Fruit fly (Drosophila melanogaster) whole organism, embryonic: ENCODE measurements around the gene Fcp3C.
A peak's percentile ranks its signal among the peaks of the same experiment; 100 is the strongest.

ENCODE experiments used
- Atf-2 ChIP-seq: fragments of 200-800 bp; sonication (Bioruptor generic); optimal IDR thresholded peaks from 2 replicates; lab custom pipeline; 2016; ENCODE audit warnings: missing biosample characterization, missing genetic modification characterization
- B-H2 ChIP-seq: fragments of 200-800 bp; sonication (Bioruptor generic); optimal IDR thresholded peaks from 2 replicates; lab custom pipeline; 2018; ENCODE audit warnings: missing biosample characterization, mild to moderate bottlenecking, missing genetic modification characterization
- BEAF-32 ChIP-seq: fragments of 200-800 bp; sonication (Bioruptor generic); optimal IDR thresholded peaks from 3 replicates; lab custom pipeline; 2017; ENCODE audit warnings: missing biosample characterization, missing genetic modification characterization, mild to moderate bottlenecking, moderate library complexity, missing genetic modification reagents
- Bgb ChIP-seq: fragments of 200-800 bp; sonication (Bioruptor generic); IDR thresholded peaks from 2 replicates; pipeline ENCODE4 v1.3.6; 2022; ENCODE audit warnings: missing biosample characterization, missing genetic modification characterization; ENCODE audit not compliant: partially characterized antibody
- CG12659 ChIP-seq: fragments of 200-800 bp; sonication (Bioruptor generic); optimal IDR thresholded peaks from 3 replicates; lab custom pipeline; 2017; ENCODE audit warnings: mild to moderate bottlenecking, missing biosample characterization, missing genetic modification reagents, missing genetic modification characterization
- CG12769 ChIP-seq: fragments of 200-800 bp; sonication (Bioruptor generic); optimal IDR thresholded peaks from 2 replicates; lab custom pipeline; 2019; ENCODE audit warnings: missing biosample characterization, mild to moderate bottlenecking, missing genetic modification characterization, moderate library complexity
- CG14050 ChIP-seq: fragments of 200-800 bp; sonication (Bioruptor generic); IDR thresholded peaks from 3 replicates; pipeline ENCODE4 v1.3.6; 2022; ENCODE audit warnings: missing biosample characterization, missing genetic modification characterization
- CG15011 ChIP-seq: fragments of 200-800 bp; sonication (Bioruptor generic); optimal IDR thresholded peaks from 3 replicates; lab custom pipeline; 2018; ENCODE audit warnings: missing biosample characterization, mild to moderate bottlenecking, missing genetic modification characterization
- CG15073 ChIP-seq: fragments of 200-800 bp; sonication (Bioruptor generic); optimal IDR thresholded peaks from 2 replicates; lab custom pipeline; 2016; ENCODE audit warnings: missing biosample characterization, missing genetic modification characterization
- CG15601 ChIP-seq: fragments of 200-800 bp; sonication (Bioruptor generic); optimal IDR thresholded peaks from 3 replicates; lab custom pipeline; 2019; ENCODE audit warnings: missing biosample characterization, mild to moderate bottlenecking, missing genetic modification characterization, moderate library complexity
- CG1602 ChIP-seq: fragments of 200-800 bp; sonication (Bioruptor generic); optimal IDR thresholded peaks from 3 replicates; lab custom pipeline; 2016; ENCODE audit warnings: missing biosample characterization, missing genetic modification characterization
- CG16779 ChIP-seq: fragments of 200-800 bp; sonication (Bioruptor generic); IDR thresholded peaks from 2 replicates; pipeline ENCODE4 v1.3.6; 2022; ENCODE audit warnings: missing biosample characterization, missing genetic modification characterization
- CG18262 ChIP-seq: fragments of 200-800 bp; optimal IDR thresholded peaks from 3 replicates; lab custom pipeline; 2019; ENCODE audit warnings: missing biosample characterization, mild to moderate bottlenecking, missing genetic modification characterization, moderate library complexity
- CG2116 ChIP-seq: fragments of 200-800 bp; sonication (Bioruptor generic); optimal IDR thresholded peaks from 3 replicates; lab custom pipeline; 2018; ENCODE audit warnings: missing biosample characterization, mild to moderate bottlenecking, missing genetic modification characterization
- CG2120 ChIP-seq: fragments of 200-800 bp; sonication (Bioruptor generic); optimal IDR thresholded peaks from 3 replicates; lab custom pipeline; 2016; ENCODE audit warnings: missing biosample characterization, missing genetic modification characterization
- CG2875 ChIP-seq: fragments of 200-800 bp; sonication (Bioruptor generic); optimal IDR thresholded peaks from 2 replicates; lab custom pipeline; 2017; ENCODE audit warnings: missing biosample characterization, mild to moderate bottlenecking, missing genetic modification characterization, missing genetic modification reagents
- CG3163 ChIP-seq: fragments of 200-800 bp; sonication (Bioruptor generic); optimal IDR thresholded peaks from 3 replicates; lab custom pipeline; 2016; ENCODE audit warnings: missing biosample characterization, missing genetic modification characterization
- CG7271 ChIP-seq: fragments of 200-800 bp; sonication (Bioruptor generic); optimal IDR thresholded peaks from 2 replicates; lab custom pipeline; 2018; ENCODE audit warnings: missing biosample characterization, mild to moderate bottlenecking, missing genetic modification characterization, moderate library complexity
- CG7745 ChIP-seq: fragments of 200-800 bp; sonication (Bioruptor generic); optimal IDR thresholded peaks from 2 replicates; lab custom pipeline; 2018; ENCODE audit warnings: missing biosample characterization, mild to moderate bottlenecking, missing genetic modification characterization, moderate library complexity
- CG7786 ChIP-seq: fragments of 200-800 bp; sonication (Bioruptor generic); optimal IDR thresholded peaks from 2 replicates; lab custom pipeline; 2016; ENCODE audit warnings: missing biosample characterization, missing genetic modification characterization
- CG8089 ChIP-seq: fragments of 200-800 bp; sonication (Bioruptor generic); optimal IDR thresholded peaks from 3 replicates; lab custom pipeline; 2016; ENCODE audit warnings: missing biosample characterization, missing genetic modification characterization
- CG8359 ChIP-seq: fragments of 200-800 bp; sonication (Bioruptor generic); optimal IDR thresholded peaks from 2 replicates; lab custom pipeline; 2017; ENCODE audit warnings: missing biosample characterization, mild to moderate bottlenecking, missing genetic modification characterization, borderline replicate concordance
- CkIIα-i1 ChIP-seq: fragments of 200-800 bp; sonication (Bioruptor generic); IDR thresholded peaks from 2 replicates; pipeline ENCODE4 v1.3.6; 2022; ENCODE audit warnings: missing biosample characterization, missing genetic modification characterization
- Fer1 ChIP-seq: fragments of 200-800 bp; sonication (Bioruptor generic); optimal IDR thresholded peaks from 2 replicates; lab custom pipeline; 2017; ENCODE audit warnings: missing biosample characterization, mild to moderate bottlenecking, missing genetic modification characterization
- HLH4C ChIP-seq: fragments of 200-800 bp; sonication (Bioruptor generic); IDR thresholded peaks from 3 replicates; pipeline ENCODE4 v1.3.6; 2022; ENCODE audit warnings: missing biosample characterization, missing genetic modification characterization; ENCODE audit not compliant: partially characterized antibody
- Pdp1 ChIP-seq, 2 experiments: fragments of 200-800 bp; sonication (Bioruptor generic); optimal IDR thresholded peaks; 3 replicates each; lab custom pipeline; 2016; ENCODE audit warnings: missing biosample characterization in 2 of 2, missing genetic modification characterization in 2 of 2, mild to moderate bottlenecking in 1 of 2, moderate library complexity in 1 of 2
- Rx ChIP-seq: fragments of 200-800 bp; sonication (Bioruptor generic); IDR thresholded peaks from 2 replicates; pipeline ENCODE4 v1.3.6; 2022; ENCODE audit warnings: missing biosample characterization, missing genetic modification characterization
- ap ChIP-seq: fragments of 200-800 bp; sonication (Bioruptor generic); IDR thresholded peaks from 2 replicates; pipeline ENCODE4 v1.3.6; 2022; ENCODE audit warnings: missing biosample characterization, missing genetic modification characterization
- bowl ChIP-seq: fragments of 200-800 bp; sonication (Bioruptor generic); IDR thresholded peaks from 2 replicates; pipeline ENCODE4 v1.3.6; 2022; ENCODE audit warnings: missing biosample characterization, missing genetic modification characterization
- bsh ChIP-seq, 2 experiments: fragments of 200-800 bp; sonication (Bioruptor generic); optimal IDR thresholded peaks; 2 replicates each; lab custom pipeline; 2017 to 2018; ENCODE audit warnings: mild to moderate bottlenecking in 2 of 2, missing biosample characterization in 2 of 2, missing genetic modification characterization in 2 of 2, moderate library complexity in 1 of 2
- cg ChIP-seq: fragments of 200-800 bp; sonication (Bioruptor generic); optimal IDR thresholded peaks from 3 replicates; lab custom pipeline; 2019; ENCODE audit warnings: missing biosample characterization, mild to moderate bottlenecking, missing genetic modification characterization, moderate library complexity
- chn ChIP-seq: fragments of 200-800 bp; sonication (Bioruptor generic); optimal IDR thresholded peaks from 2 replicates; lab custom pipeline; 2016; ENCODE audit warnings: missing biosample characterization, missing genetic modification characterization
- croc ChIP-seq: fragments of 200-800 bp; sonication (Bioruptor generic); conservative IDR thresholded peaks from 3 replicates; pipeline ENCODE4 v1.3.6; 2022; ENCODE audit warnings: missing biosample characterization, missing genetic modification characterization
- crol ChIP-seq: fragments of 200-800 bp; sonication (Bioruptor generic); IDR thresholded peaks from 2 replicates; pipeline ENCODE4 v1.3.6; 2022; ENCODE audit warnings: missing biosample characterization, missing genetic modification characterization
- en ChIP-seq: fragments of 200-800 bp; sonication (Bioruptor generic); optimal IDR thresholded peaks from 2 replicates; lab custom pipeline; 2016; ENCODE audit warnings: missing biosample characterization, missing genetic modification characterization
- fd3F ChIP-seq: fragments of 200-800 bp; sonication (Bioruptor generic); optimal IDR thresholded peaks from 2 replicates; lab custom pipeline; 2018; ENCODE audit warnings: missing biosample characterization, mild to moderate bottlenecking, missing genetic modification characterization, moderate library complexity
- fru ChIP-seq: fragments of >200 bp; optimal IDR thresholded peaks from 2 replicates; lab custom pipeline; 2017
- fu2 ChIP-seq: fragments of 200-800 bp; sonication (Bioruptor generic); optimal IDR thresholded peaks from 2 replicates; lab custom pipeline; 2016; ENCODE audit warnings: missing biosample characterization, missing genetic modification characterization
- hbn ChIP-seq: fragments of 200-800 bp; sonication (Bioruptor generic); IDR thresholded peaks from 2 replicates; pipeline ENCODE4 v1.3.6; 2022; ENCODE audit warnings: missing biosample characterization, missing genetic modification characterization; ENCODE audit not compliant: partially characterized antibody
- hth ChIP-seq: fragments of >200 bp; optimal IDR thresholded peaks from 2 replicates; lab custom pipeline; 2017; ENCODE audit warnings: inconsistent platforms
- inv ChIP-seq: fragments of 200-800 bp; sonication (Bioruptor generic); IDR thresholded peaks from 2 replicates; pipeline ENCODE4 v1.3.6; 2022; ENCODE audit warnings: missing biosample characterization, missing genetic modification characterization; ENCODE audit not compliant: partially characterized antibody
- kay ChIP-seq: fragments of 200-800 bp; sonication (Bioruptor generic); optimal IDR thresholded peaks from 2 replicates; lab custom pipeline; 2016; ENCODE audit warnings: missing biosample characterization, missing genetic modification characterization
- nerfin-1 ChIP-seq: fragments of 200-800 bp; sonication (Bioruptor generic); optimal IDR thresholded peaks from 3 replicates; lab custom pipeline; 2019; ENCODE audit warnings: missing biosample characterization, mild to moderate bottlenecking, missing genetic modification characterization, moderate library complexity
- nerfin-2 ChIP-seq: fragments of 200-800 bp; sonication (Bioruptor generic); IDR thresholded peaks from 2 replicates; pipeline ENCODE4 v1.3.6; 2022; ENCODE audit warnings: missing biosample characterization, missing genetic modification characterization; ENCODE audit not compliant: partially characterized antibody
- psq ChIP-seq: fragments of 200-800 bp; sonication (Bioruptor generic); optimal IDR thresholded peaks from 2 replicates; lab custom pipeline; 2017; ENCODE audit warnings: missing biosample characterization, missing genetic modification characterization
- ranshi ChIP-seq: fragments of 200-800 bp; sonication (Bioruptor generic); IDR thresholded peaks from 2 replicates; pipeline ENCODE4 v1.3.6; 2022; ENCODE audit warnings: missing biosample characterization, missing genetic modification characterization
- sim ChIP-seq: fragments of 200-800 bp; sonication (Bioruptor generic); IDR thresholded peaks from 2 replicates; pipeline ENCODE4 v1.3.6; 2022; ENCODE audit warnings: missing biosample characterization, missing genetic modification characterization
- unc-4 ChIP-seq: fragments of 200-800 bp; sonication (Bioruptor generic); IDR thresholded peaks from 2 replicates; pipeline ENCODE4 v1.3.6; 2022; ENCODE audit warnings: missing biosample characterization, missing genetic modification characterization; ENCODE audit not compliant: partially characterized antibody

Gene Fcp3C

DNA sequence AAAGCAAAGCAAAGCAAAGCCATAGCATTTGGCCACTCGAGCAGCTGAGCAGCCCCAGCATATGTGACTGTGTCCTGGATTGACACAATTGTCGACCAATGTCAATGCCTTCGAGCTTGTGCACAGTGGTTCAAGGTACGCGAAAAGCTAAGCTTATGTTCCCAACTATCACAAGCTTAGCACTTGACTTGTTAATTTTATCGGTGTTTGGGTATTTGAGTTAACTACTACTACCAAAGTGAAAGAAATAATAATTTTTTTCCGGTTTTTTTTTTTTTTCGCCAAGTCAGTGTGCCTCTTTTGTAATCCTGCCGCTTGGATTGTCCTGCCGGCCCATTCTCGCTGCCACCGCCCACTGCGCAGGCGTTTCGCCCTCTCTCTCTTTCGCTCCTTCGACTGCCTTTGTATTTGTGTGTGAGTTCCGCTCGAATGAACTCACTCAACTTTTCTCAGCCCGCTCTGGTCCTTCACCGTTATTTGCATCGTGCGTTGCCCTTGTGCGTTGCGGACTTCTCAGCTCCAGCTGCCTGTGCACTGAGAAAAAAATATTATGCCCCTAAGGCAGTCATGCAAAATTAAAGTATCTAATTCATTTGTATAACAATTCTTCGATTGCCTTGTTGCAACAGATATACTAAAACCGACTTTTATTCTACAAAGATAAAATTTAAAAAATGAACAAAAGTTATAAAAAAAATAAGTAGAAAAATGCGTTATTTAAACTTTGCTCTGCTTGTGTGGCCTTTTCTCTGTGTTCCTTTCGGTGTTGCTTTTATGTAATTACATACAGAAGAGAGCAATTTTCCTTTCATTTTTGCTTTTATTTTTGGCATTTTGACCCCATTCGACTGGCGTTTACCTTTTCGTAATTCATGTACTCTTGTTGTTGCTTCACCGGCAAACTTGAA is 31.9 kb upstream of the Fcp3C start (continued):
- TF ChIP-seq CG7271 (tag; lab: Kevin White, UChicago), result no peak
- TF ChIP-seq bowl (GFP tag; lab: Robert Waterston, UW), result peak; percentile 41; the same call in 1 of the 2 replicates
- no peak for TF ChIP-seq cg (GFP tag; lab: Kevin White, UChicago)
- TF ChIP-seq hbn (GFP tag; lab: Robert Waterston, UW), result no peak
- TF ChIP-seq croc (GFP tag; lab: Robert Waterston, UW), result peak; percentile 14; the same call in 1 of the 3 replicates
- peak; percentile 40 for TF ChIP-seq en (GFP tag; lab: Kevin White, UChicago)
- peak; percentile 28; the same call in 1 of the 2 replicates for TF ChIP-seq CkIIα-i1
- peak; percentile 84 for TF ChIP-seq CG2120 (GFP tag; lab: Kevin White, UChicago)
- no peak for TF ChIP-seq unc-4 (GFP tag; lab: Robert Waterston, UW)
- TF ChIP-seq CG7745 (tag; lab: Kevin White, UChicago), result no peak
- peak; percentile 68 for TF ChIP-seq CG7786 (GFP tag; lab: Kevin White, UChicago)
- peak; percentile 41 for TF ChIP-seq CG12769 (tag; lab: Kevin White, UChicago)
- TF ChIP-seq B-H2, result peak; percentile 20
- peak; percentile 63 to 66 for TF ChIP-seq Pdp1 (GFP tag; optimal IDR thresholded peaks at IDR 0.05; lab: Kevin White, UChicago)
- TF ChIP-seq psq (GFP tag; lab: Kevin White, UChicago), result no peak
- TF ChIP-seq nerfin-1 (tag; lab: Kevin White, UChicago), result peak; percentile 42
- peak; percentile 62; the same call in 1 of the 2 replicates for TF ChIP-seq Rx (GFP tag; lab: Robert Waterston, UW)
- TF ChIP-seq CG14050, result peak; percentile 48; the same call in 1 of the 3 replicates
- no peak for TF ChIP-seq HLH4C (GFP tag; lab: Robert Waterston, UW)
- TF ChIP-seq CG8359 (GFP tag; lab: Kevin White, UChicago), result no peak
- TF ChIP-seq Bgb (GFP tag; lab: Robert Waterston, UW), result no peak
- TF ChIP-seq crol, result no peak
- no peak for TF ChIP-seq CG15073
- no peak for TF ChIP-seq hth
- TF ChIP-seq fru (lab: Kevin White, UChicago), result no peak
- peak; percentile 11 for TF ChIP-seq CG18262 (tag; lab: Kevin White, UChicago)
- TF ChIP-seq fu2, result peak; percentile 7
- TF ChIP-seq inv (GFP tag; lab: Robert Waterston, UW), result no peak
- TF ChIP-seq chn, result peak; percentile 47
- TF ChIP-seq CG2875 (GFP tag; lab: Kevin White, UChicago), result peak; percentile 39
- peak; percentile 90 for TF ChIP-seq Fer1 (GFP tag; lab: Kevin White, UChicago)
- TF ChIP-seq CG15601, result peak; percentile 5
- TF ChIP-seq sim, result peak; percentile 45; the same call in 1 of the 2 replicates
- TF ChIP-seq CG2116 (GFP tag; lab: Kevin White, UChicago), result no peak
- TF ChIP-seq ap (GFP tag; lab: Robert Waterston, UW), result peak; percentile 42
- TF ChIP-seq CG8089 (GFP tag; lab: Kevin White, UChicago), result peak; percentile 43
- TF ChIP-seq nerfin-2 (GFP tag; lab: Robert Waterston, UW), result 0 out of 2 replicates have a peak, but pooled peaks have one; percentile 32
- peak; percentile 14 for TF ChIP-seq CG15011 (GFP tag; lab: Kevin White, UChicago)
- TF ChIP-seq kay (GFP tag; lab: Kevin White, UChicago), result peak; percentile 28
- TF ChIP-seq CG1602, result peak; percentile 17
- TF ChIP-seq ranshi, result peak; percentile 72
- TF ChIP-seq bsh (GFP tag; optimal IDR thresholded peaks at IDR 0.05; lab: Kevin White, UChicago), result peak in 1 of 2 experiments; percentile 67
- TF ChIP-seq fd3F (GFP tag; lab: Kevin White, UChicago), result peak; percentile 15
- peak; percentile 56 for TF ChIP-seq Atf-2 (GFP tag; lab: Kevin White, UChicago)
- no peak for TF ChIP-seq BEAF-32
- peak; percentile 45 for TF ChIP-seq CG12659 (GFP tag; lab: Kevin White, UChicago)
- TF ChIP-seq CG16779, result peak; percentile 53; the same call in 1 of the 2 replicates
- peak; percentile 10 for TF ChIP-seq CG3163 (GFP tag; lab: Kevin White, UChicago)
